Worm (Caenorhabditis elegans): Measurements from ENCODE around the gene srbc-54.
"Not testable (repeated sequence)": the region's sequence is repeated elsewhere in the genome, so short reads cannot be mapped to it uniquely, and the experiment has no call there.

- not testable (repeated sequence) for TF ChIP-seq pag-3 (tag; optimal IDR thresholded peaks at IDR 0.05; ENCODE audit: borderline replicate concordance); sox-4 (tag; optimal IDR thresholded peaks at IDR 0.05)
Measured at ce11 chrV:15850276-15850811, 16.8 kb upstream of the srbc-54 start, which contains the start of gene srh-147.

All from whole organism, late embryonic.